Fruit fly (Drosophila melanogaster): ENCODE results near the gene CG7246.

The CG7246 gene

dm6 chrX:9071308-9071707, 9.5 kb downstream of the CG7246 start, which contains the start of gene CG10970:
Gene CG10970 (minus strand): TSS chrX:9071408.
- TF ChIP-seq noc (tag; optimal IDR thresholded peaks at IDR 0.05) = no peak

DNA sequence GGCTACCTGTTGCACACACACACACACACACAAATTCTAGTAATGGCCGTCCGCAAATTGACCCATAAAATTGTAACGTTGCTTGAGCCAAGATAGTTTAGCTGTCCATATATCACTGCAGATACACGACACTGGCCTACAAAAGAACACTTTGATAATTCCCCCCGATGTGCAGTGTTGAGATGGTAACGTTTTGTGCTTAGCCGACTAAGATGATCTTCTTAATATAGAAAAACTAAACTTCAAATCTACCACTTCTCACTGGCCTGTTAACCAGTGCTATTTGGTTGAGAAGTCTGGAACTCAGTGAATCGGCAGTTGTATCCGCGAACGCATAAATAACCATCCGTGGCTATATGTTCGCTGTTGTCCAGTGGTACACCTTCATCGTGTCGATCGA, 12.0 kb downstream of the CG7246 start:
- no peak for TF ChIP-seq noc (tag; optimal IDR thresholded peaks at IDR 0.05)

dm6 chrX:9067754-9068477, 12.9 kb downstream of the CG7246 start, which contains the start of gene CG15365:
Gene CG15365 (minus strand): TSS chrX:9067983.
- TF ChIP-seq noc (tag; optimal IDR thresholded peaks at IDR 0.05) = no peak

DNA sequence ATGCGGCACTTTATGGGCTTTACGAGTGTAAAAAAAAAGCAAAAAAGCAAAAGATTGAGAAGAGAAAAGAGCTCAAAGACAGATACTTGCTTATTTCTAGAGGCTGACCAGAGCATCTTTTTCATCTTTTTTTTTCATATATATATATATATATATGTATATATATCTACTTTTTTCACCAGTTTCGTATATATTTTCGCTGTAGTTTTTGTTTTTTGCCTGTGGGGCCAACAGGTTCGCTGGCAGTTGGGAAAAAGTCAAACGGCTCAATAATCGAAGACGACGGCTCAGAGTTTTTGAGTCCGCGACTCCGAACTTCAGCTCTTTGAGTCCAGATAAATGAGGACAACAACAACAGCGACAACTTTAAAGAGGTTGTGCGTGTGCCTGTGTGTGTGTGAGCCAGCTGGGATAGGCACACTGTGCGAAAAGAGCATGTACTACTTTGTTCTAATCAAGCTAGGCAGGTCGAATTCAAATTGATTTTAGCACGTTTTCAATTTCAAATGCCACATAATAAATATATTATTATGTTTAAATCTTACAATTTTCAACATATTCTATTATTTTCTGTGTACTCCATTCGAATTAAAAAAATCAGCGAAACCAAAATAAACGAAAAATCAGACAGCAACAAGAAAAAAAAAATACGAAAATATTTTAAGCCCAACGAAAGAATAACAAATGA, 13.9 kb downstream of the CG7246 start:
- peak; percentile 33 for TF ChIP-seq noc (tag; optimal IDR thresholded peaks at IDR 0.05)

DNA sequence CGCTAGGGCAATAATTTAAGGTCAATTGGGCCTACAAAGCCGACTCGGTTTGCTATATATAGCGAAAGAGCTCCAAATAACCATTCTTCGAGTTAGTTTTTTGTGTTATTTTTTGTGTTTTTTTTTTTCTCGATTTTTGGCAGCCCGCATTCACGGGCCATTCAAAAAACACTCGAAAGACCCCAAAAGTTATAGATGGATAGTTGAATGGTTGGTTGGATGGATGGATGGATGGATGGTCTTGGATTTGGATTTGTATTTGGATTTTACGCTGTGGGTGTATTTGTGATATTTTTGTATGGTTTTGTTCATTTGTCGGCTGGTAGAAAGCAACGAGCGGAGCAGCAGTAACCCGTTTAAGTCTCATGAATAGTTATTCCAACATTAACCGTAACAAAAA, 16.8 kb downstream of the CG7246 start:
- TF ChIP-seq noc (tag; optimal IDR thresholded peaks at IDR 0.05) = no peak

DNA sequence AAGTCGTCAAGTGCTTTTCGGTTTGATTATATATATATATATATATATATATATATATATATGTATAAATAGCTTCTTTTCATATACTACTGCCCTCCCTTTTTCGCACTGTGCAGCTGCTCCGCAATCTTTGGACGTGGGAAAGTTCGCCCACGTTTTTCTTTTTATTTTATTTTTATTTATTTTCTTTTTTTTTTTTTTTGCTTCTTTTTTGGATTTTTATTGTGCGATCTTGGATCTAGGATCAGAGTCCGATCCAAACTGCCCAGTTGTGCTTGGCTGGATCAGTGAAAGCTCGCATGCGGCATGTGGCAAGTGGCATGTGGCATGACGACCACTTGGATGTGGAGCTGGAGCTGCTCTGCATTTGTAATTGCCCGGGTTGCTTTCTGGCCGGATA, 17.4 kb downstream of the CG7246 start:
- no peak for TF ChIP-seq noc (tag; optimal IDR thresholded peaks at IDR 0.05)

DNA sequence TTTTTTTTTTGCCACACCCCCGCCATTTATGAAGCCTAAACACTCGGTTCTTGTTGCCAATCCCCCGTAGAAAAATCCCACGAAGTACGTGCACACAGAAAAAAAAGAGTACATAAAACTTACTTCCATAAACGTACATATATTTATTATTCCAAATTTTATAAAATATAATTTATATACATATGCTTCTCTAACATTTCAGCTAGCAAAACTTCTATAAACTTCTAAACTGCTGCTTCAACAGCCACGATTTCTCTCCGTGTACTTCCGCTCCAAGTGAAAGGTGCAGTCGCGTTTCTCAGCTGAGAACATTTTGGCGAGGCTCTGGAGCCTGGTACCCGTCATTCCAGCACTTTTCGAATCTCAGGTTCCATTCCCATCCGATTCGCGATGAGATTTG, 18.2 kb downstream of the CG7246 start:
- TF ChIP-seq noc (tag; optimal IDR thresholded peaks at IDR 0.05) = peak; percentile 24

- TF ChIP-seq noc (tag; optimal IDR thresholded peaks at IDR 0.05) = no peak
Measured at dm6 chrX:9061299-9061698, 19.6 kb downstream of the CG7246 start.

DNA sequence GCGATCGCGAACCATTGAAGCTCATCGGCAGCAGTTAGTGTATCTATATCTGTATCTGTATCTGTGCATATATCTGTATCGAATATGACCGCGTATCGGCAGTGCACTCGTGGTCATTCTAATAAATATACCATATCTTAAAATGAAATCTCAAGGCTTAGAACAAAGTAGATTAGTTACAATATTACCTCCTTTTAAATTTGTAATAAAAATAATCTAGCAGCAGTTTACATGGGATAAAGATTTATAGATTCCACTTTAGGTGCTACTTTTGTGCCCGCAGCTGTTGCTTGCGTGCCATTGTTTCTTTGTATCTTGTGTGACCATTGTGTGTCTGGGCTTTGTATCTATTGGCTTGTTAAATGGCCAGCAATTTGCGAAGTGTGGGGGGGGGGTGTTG, 20.8 kb downstream of the CG7246 start:
- TF ChIP-seq noc (tag; optimal IDR thresholded peaks at IDR 0.05) = peak; percentile 79

dm6 chrX:9048941-9049340, 31.9 kb downstream of the CG7246 start:
- TF ChIP-seq noc (tag; optimal IDR thresholded peaks at IDR 0.05) = no peak

DNA sequence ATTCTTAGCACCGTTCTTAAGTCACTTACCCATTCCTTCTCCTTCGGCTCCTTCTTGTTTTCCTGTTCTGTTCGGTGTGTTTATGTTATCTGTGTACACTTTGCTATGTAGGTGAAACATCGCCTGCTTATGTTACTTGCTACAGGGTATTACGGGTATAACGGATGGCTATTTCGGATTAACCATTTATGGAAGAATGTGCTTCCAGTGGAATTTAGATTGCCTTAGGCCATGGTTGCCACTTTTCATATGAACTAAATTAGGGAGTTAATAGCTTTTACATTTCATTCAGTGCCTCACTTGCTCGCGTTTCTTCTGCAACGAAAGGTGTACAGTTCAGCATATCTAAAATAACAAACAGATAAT, 32.5 kb downstream of the CG7246 start:
- no peak for TF ChIP-seq noc (tag; optimal IDR thresholded peaks at IDR 0.05)

DNA sequence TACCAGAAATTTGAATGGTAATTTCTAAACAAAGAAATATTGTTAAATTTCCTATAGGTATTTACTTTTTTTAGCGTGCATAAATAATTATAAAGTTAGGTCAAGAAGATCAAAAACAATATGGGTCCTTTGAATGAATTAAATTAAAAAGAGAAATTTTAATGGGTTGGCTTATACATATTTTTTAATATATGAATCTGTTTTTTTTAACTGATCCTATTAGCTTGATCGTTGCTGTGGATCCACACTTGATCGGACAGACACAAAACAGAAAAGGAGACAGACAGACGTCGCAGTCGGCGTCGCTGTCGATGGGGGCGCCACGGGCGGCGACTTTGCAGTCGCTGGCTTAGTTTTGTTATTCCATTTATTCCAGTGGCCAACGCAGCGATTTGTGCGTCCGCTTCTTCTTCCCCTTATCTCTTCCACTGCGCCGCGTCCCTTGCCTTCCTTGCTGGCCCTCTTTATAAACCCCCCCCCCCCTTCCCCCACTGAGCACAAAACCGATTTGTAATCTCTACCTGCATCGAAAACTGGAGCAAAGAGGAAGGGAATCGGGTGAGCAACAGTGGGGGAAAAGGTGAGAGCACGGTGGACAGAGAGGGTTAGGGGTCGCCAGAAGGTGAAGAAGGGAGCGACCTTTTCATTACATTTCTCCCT, 33.0 kb downstream of the CG7246 start:
- TF ChIP-seq noc (tag; optimal IDR thresholded peaks at IDR 0.05) = peak; percentile 21

DNA sequence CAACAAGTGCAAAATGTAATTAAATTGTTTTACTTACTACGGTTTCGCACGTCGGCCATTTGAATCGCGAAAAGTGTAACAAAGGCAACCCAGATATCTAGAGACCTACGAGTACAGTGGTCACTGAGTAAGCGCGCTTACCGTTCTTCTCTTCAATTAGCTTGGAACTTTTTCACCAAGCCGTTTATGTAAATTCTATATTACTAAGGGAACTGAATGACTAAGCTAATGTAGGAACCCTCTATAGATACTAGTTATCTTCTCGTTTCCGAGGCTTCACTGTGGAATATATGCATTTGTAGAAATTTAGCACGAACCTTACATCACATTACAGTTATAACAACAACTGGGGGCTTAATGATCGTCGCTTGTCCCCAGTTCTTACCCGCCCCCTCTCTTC, 33.9 kb downstream of the CG7246 start:
- no peak for TF ChIP-seq noc (tag; optimal IDR thresholded peaks at IDR 0.05)

DNA sequence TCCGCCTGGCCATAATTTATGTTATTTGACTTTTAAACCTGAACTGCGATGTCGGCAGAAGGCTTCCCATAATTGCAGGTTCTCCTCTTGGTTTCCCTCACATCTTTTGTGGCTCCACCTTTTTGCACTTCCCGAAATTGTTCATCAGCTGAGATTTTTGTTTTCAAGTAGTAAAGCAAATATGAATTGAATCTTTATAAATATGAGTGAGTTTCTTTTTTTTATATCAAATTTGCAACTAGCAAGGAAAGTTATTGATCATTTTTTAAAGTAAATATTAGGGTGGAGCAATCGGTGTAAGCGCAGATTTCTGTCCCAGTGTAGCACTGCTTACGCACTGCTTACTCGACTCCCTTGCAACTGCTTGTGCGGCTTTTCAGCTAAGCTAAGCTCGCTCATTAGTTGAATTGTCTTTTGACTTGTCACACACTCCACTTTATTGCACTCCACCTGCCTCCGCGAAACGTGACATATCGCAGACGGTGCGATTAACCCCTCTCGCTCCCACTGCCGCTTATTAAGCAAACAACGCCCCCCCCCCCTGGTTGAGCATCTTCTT, 34.4 kb downstream of the CG7246 start:
- TF ChIP-seq noc (tag; optimal IDR thresholded peaks at IDR 0.05) = no peak

DNA sequence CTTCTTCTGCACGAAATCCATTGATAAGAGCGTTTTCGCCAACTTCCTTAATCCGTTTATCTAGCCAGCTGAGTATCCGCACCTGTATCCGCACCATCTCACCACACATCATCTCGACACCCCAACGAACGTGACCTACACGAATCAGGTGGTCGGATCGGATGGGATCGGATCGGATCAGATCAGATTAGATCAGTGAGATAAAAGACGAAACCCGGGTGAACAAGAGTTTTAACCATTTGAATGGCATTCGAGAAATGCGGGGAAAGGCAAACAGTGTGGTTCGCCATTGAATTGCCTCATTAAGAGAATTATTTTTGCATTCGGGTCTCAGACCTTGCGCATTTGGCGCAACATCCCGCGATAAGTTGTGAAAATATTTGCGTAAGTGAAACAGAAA, 36.0 kb downstream of the CG7246 start:
- TF ChIP-seq noc (tag; optimal IDR thresholded peaks at IDR 0.05) = no peak

- no peak for TF ChIP-seq noc (tag; optimal IDR thresholded peaks at IDR 0.05)
Measured at dm6 chrX:9043711-9044505, 36.9 kb downstream of the CG7246 start.

Data from whole organism, larva.